Fruit fly (Drosophila melanogaster): ENCODE measurements around the gene Abp1.

Abp1 gene

DNA sequence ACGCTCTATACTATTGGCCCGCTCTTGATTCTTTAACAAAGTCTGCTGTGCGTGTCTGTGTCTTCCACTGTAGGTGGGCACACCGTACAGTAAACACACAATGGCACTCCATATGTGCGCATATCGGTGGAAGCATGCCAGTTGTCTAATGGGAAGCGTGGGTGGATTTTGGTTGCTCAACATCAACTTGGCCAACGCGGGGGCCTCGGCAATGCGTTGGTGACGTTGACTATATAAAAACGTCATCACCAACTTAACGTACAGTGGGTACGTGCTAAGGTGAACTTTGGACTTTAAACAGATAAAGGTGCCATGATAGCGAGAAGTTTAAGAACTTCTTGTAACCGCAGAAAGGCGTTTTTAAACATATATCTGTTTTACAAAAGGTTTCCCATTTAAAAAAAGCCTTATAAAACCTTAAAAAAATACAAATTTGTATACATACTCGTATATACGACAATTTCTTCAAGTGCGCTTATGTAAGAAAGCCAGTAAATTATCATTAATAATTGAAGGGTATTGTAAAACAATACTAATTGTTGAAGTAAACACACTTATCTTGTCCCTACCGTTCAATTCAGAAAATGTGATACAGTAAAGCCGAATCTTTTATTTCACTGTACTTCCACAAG is 6.4 kb downstream of the Abp1 start (continued):
- TF ChIP-seq achi (GFP tag; optimal IDR thresholded peaks at IDR 0.05) = peak; percentile 41
- TF ChIP-seq Smox (GFP tag; optimal IDR thresholded peaks at IDR 0.05) = peak; percentile 30
- TF ChIP-seq dsx (GFP tag; optimal IDR thresholded peaks at IDR 0.05; ENCODE audit: poor library complexity, severe bottlenecking) = no peak
- TF ChIP-seq CG9139 (GFP tag; optimal IDR thresholded peaks at IDR 0.05) = no peak
- TF ChIP-seq spab (GFP tag; optimal IDR thresholded peaks at IDR 0.05) = peak; percentile 15
- TF ChIP-seq Eip75B (GFP tag; optimal IDR thresholded peaks at IDR 0.05) = peak; percentile 49
- TF ChIP-seq CG3919 (GFP tag; optimal IDR thresholded peaks at IDR 0.05) = peak; percentile 56
- peak; percentile 50 for TF ChIP-seq CG34406 (GFP tag; optimal IDR thresholded peaks at IDR 0.05)
- TF ChIP-seq CG11762 (GFP tag; optimal IDR thresholded peaks at IDR 0.05; ENCODE audit: insufficient read depth) = peak; percentile 29
- peak; percentile 4 for TF ChIP-seq CG16779 (tag; optimal IDR thresholded peaks at IDR 0.05)
- peak; percentile 58 for TF ChIP-seq lz (GFP tag; optimal IDR thresholded peaks at IDR 0.05)
- peak; percentile 54 for TF ChIP-seq CG10631 (GFP tag; optimal IDR thresholded peaks at IDR 0.05)
- TF ChIP-seq Lpt (GFP tag; optimal IDR thresholded peaks at IDR 0.05) = peak; percentile 40
- TF ChIP-seq CG11294 (GFP tag; IDR thresholded peaks at IDR 0.05) = no peak; the same call in 1 of the 2 replicates
- peak; percentile 65 for TF ChIP-seq CG32006 (GFP tag; optimal IDR thresholded peaks at IDR 0.05)
- peak; percentile 46 for TF ChIP-seq Met (GFP tag; optimal IDR thresholded peaks at IDR 0.05)
- TF ChIP-seq fkh (GFP tag; optimal IDR thresholded peaks at IDR 0.05) = no peak
- peak; percentile 15; the same call in 1 of the 3 replicates for TF ChIP-seq eg (GFP tag; IDR thresholded peaks at IDR 0.05)
- TF ChIP-seq salr (GFP tag; optimal IDR thresholded peaks at IDR 0.05) = peak in 1 of 2 experiments; percentile 41
- TF ChIP-seq CG8632 (GFP tag; optimal IDR thresholded peaks at IDR 0.05) = peak; percentile 45
- peak; percentile 9 for TF ChIP-seq CG11902 (GFP tag; optimal IDR thresholded peaks at IDR 0.05)
- peak; percentile 78 for TF ChIP-seq esn (GFP tag; optimal IDR thresholded peaks at IDR 0.05)
- peak; percentile 65 for TF ChIP-seq Hr4 (GFP tag; optimal IDR thresholded peaks at IDR 0.05)
- peak; percentile 65 for TF ChIP-seq CG31627 (GFP tag; optimal IDR thresholded peaks at IDR 0.05)
- TF ChIP-seq CG1621 (tag; optimal IDR thresholded peaks at IDR 0.05) = no peak
- TF ChIP-seq pdm3 (GFP tag; optimal IDR thresholded peaks at IDR 0.05) = peak; percentile 45
- TF ChIP-seq CG7368 (GFP tag; optimal IDR thresholded peaks at IDR 0.05) = no peak

DNA sequence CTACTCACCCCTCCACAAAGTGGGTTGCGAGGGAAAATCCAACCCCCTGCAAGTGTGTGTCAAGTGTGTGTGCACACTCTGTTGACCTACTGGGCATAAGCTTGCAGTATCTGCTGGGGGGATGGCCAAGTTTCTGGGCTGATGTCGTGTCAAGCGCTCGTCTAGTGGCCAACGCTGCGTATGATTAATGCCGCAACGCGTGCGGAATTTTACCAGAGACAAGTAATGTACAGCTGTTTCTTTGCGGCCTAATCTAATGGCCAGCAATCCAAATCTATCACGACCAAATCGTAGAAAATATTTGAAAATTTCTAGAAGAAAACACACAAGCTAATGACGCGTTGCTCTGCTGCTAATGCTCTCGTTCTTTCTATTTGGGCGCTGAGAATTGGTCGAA is 6.9 kb downstream of the Abp1 start:
- no peak for TF ChIP-seq CG10669 (GFP tag; optimal IDR thresholded peaks at IDR 0.05)
- TF ChIP-seq CG15336 (GFP tag; IDR thresholded peaks at IDR 0.05) = no peak
- no peak for TF ChIP-seq Hr4 (GFP tag; optimal IDR thresholded peaks at IDR 0.05)
- TF ChIP-seq Sox14 (GFP tag; optimal IDR thresholded peaks at IDR 0.05) = no peak
- TF ChIP-seq esn (GFP tag; optimal IDR thresholded peaks at IDR 0.05) = no peak
- no peak for TF ChIP-seq CG11294 (GFP tag; IDR thresholded peaks at IDR 0.05)
- TF ChIP-seq CG9139 (GFP tag; optimal IDR thresholded peaks at IDR 0.05) = no peak
- no peak for TF ChIP-seq CG10631 (GFP tag; optimal IDR thresholded peaks at IDR 0.05)
- TF ChIP-seq net (GFP tag; optimal IDR thresholded peaks at IDR 0.05) = no peak
- TF ChIP-seq Eip75B (GFP tag; optimal IDR thresholded peaks at IDR 0.05) = no peak
- TF ChIP-seq vri (GFP tag; optimal IDR thresholded peaks at IDR 0.05) = no peak
- no peak for TF ChIP-seq Eip78C (GFP tag)
- TF ChIP-seq CG3919 (GFP tag; optimal IDR thresholded peaks at IDR 0.05) = no peak
- TF ChIP-seq topi (GFP tag; optimal IDR thresholded peaks at IDR 0.05) = no peak
- no peak for TF ChIP-seq Hr38 (GFP tag; optimal IDR thresholded peaks at IDR 0.05)
- no peak for TF ChIP-seq CG32006 (GFP tag; optimal IDR thresholded peaks at IDR 0.05)
- no peak for TF ChIP-seq Sox102F (GFP tag; optimal IDR thresholded peaks at IDR 0.05)

DNA sequence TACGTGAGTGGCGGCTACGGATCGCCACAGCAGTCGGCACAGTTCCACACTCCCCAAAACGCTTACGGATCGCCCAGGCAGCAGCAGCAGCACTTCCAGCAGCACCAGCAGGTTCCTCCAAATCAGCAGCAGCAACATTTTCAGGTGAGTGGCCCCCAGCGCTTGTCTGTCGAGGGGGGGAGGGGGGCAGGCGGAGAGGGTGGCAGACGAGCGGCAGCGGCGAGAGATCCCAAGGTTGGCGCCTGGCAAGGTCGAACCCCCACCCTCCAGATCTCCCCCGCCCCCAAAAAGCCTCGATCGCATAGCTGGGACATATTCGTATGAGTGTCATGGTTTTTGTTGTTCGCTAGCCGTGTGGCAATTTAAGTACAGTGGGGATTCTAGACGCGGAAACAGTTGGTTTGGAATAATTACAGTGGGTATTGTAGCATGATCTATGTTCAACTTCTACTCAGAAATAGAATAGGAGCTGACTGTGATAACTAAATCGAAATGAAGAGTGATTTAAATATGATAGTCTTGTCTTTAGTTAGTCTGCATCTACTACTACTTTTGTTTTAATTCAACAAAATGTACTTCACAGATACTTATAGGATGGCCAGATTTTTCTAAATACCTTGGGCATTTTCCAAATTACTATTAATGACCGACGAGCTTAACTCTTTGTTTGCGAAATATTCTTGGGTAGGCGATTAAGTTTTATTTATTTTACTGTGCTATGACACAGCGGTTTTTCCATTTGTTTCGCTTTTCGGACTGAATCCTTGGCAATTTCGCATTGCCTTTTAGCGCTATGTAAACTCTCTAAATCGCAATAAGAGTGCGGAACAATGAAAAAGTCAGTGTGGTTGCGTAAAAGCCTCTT is 7.5 kb downstream of the Abp1 start:
- TF ChIP-seq acj6 (GFP tag; optimal IDR thresholded peaks at IDR 0.05) (peak; percentile 26), svp (GFP tag) (peak; percentile 30), CG6792 (GFP tag; optimal IDR thresholded peaks at IDR 0.05) (peak; percentile 13), CG11902 (GFP tag; optimal IDR thresholded peaks at IDR 0.05) (peak; percentile 26), vri (GFP tag; optimal IDR thresholded peaks at IDR 0.05) (no peak), OdsH (GFP tag; optimal IDR thresholded peaks at IDR 0.05) (peak; percentile 26), CG7368 (GFP tag; optimal IDR thresholded peaks at IDR 0.05) (no peak), fkh (GFP tag; optimal IDR thresholded peaks at IDR 0.05) (no peak), CG4318 (GFP tag; optimal IDR thresholded peaks at IDR 0.05) (no peak), CG1621 (tag; optimal IDR thresholded peaks at IDR 0.05) (peak; percentile 48), dsx (GFP tag; optimal IDR thresholded peaks at IDR 0.05; ENCODE audit: poor library complexity, severe bottlenecking) (peak; percentile 1), pdm3 (GFP tag; optimal IDR thresholded peaks at IDR 0.05) (peak; percentile 24), Smox (GFP tag; optimal IDR thresholded peaks at IDR 0.05) (peak; percentile 6), Eip93F (GFP tag; optimal IDR thresholded peaks at IDR 0.05) (no peak), Sox102F (GFP tag; optimal IDR thresholded peaks at IDR 0.05) (peak; percentile 11), CG6854 (GFP tag; optimal IDR thresholded peaks at IDR 0.05) (no peak), Hr38 (GFP tag; optimal IDR thresholded peaks at IDR 0.05) (no peak), Ets21C (GFP tag; optimal IDR thresholded peaks at IDR 0.05) (peak; percentile 9), CG10669 (GFP tag; optimal IDR thresholded peaks at IDR 0.05) (peak; percentile 47), Eip78C (GFP tag) (peak; percentile 78), salr (GFP tag; optimal IDR thresholded peaks at IDR 0.05) (no peak)
